Worm (Caenorhabditis elegans) whole organism, L4/young adult: ENCODE results near the gene col-130.

Experiments used
- dao-5 ChIP-seq: sonication (generic microtip); optimal IDR thresholded peaks from 2 replicates; lab custom pipeline; 2016; ENCODE audit warnings: missing genotype, missing genetic modification characterization, moderate library complexity, missing compliant biosample characterization
- him-1 ChIP-seq: sonication (generic microtip); optimal IDR thresholded peaks from 2 replicates; lab custom pipeline; 2016; ENCODE audit warnings: missing genotype, missing genetic modification reagents, missing genetic modification characterization, missing compliant biosample characterization

DNA sequence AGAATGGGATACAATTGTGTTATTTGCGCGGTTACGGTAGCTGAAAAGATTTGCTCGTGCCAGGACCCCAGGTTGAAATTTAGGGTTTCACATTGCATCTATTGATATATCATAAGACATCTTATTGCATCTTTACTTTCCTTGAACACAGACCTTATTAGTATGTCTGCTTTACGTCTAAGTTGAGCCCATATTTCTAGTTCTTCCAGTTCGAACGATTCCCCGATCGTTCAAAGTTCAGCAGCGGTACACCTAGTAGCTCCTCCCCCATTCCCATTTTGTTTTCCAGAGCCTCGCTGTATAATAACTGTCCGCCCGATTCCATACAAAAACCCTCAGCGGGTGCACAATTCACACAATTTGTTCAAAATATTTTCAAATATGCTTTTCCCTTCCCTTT is 13.4 kb upstream of the col-130 start, which contains the start of gene C25G4.17:
- no peak for TF ChIP-seq dao-5 (tag; lab: Kevin White, UChicago)
- TF ChIP-seq him-1 (tag; lab: Kevin White, UChicago) = no peak
